Fruit fly (Drosophila melanogaster): ENCODE measurements around the gene Bgb.

Gene Bgb

dm6 chr3L:1591692-1592371 lies 47.7 kb upstream of the Bgb start (continued):
- TF ChIP-seq Eip75B (GFP tag; optimal IDR thresholded peaks at IDR 0.05) (peak; percentile 78), cyc (GFP tag; optimal IDR thresholded peaks at IDR 0.05) (peak; percentile 51), fd85E (GFP tag; optimal IDR thresholded peaks at IDR 0.05) (peak; percentile 57), spab (GFP tag; optimal IDR thresholded peaks at IDR 0.05) (peak; percentile 81), CG8632 (GFP tag; optimal IDR thresholded peaks at IDR 0.05) (peak; percentile 85), Blimp-1 (GFP tag; optimal IDR thresholded peaks at IDR 0.05) (peak; percentile 74), Hr4 (GFP tag; optimal IDR thresholded peaks at IDR 0.05) (no peak), CG11294 (GFP tag; IDR thresholded peaks at IDR 0.05) (no peak), CG15336 (GFP tag; IDR thresholded peaks at IDR 0.05) (0 out of 2 replicates have a peak, but pooled peaks have one; percentile 19), CG6808 (GFP tag; optimal IDR thresholded peaks at IDR 0.05) (peak; percentile 82), CG3919 (GFP tag; optimal IDR thresholded peaks at IDR 0.05) (peak; percentile 83), OdsH (GFP tag; optimal IDR thresholded peaks at IDR 0.05) (peak; percentile 70), esn (GFP tag; optimal IDR thresholded peaks at IDR 0.05) (peak; percentile 90), achi (GFP tag; optimal IDR thresholded peaks at IDR 0.05) (peak; percentile 68), Sox14 (GFP tag; optimal IDR thresholded peaks at IDR 0.05) (peak; percentile 50)

- TF ChIP-seq spab (GFP tag; optimal IDR thresholded peaks at IDR 0.05), result no peak
- TF ChIP-seq ss (GFP tag; optimal IDR thresholded peaks at IDR 0.05), result peak; percentile 34 to 45
- TF ChIP-seq CG6808 (GFP tag; optimal IDR thresholded peaks at IDR 0.05), result peak; percentile 32
- no peak for TF ChIP-seq fd85E (GFP tag; optimal IDR thresholded peaks at IDR 0.05)
- TF ChIP-seq CG6854 (GFP tag; optimal IDR thresholded peaks at IDR 0.05), result peak; percentile 26
- TF ChIP-seq Smox (GFP tag; optimal IDR thresholded peaks at IDR 0.05), result no peak
- TF ChIP-seq Lpt (GFP tag; optimal IDR thresholded peaks at IDR 0.05), result peak; percentile 20
- no peak for TF ChIP-seq CG11762 (GFP tag; optimal IDR thresholded peaks at IDR 0.05; ENCODE audit: insufficient read depth)
- no peak for TF ChIP-seq CG10669 (GFP tag; optimal IDR thresholded peaks at IDR 0.05)
- TF ChIP-seq CG1621 (tag; optimal IDR thresholded peaks at IDR 0.05), result no peak
- no peak for TF ChIP-seq fkh (GFP tag; optimal IDR thresholded peaks at IDR 0.05)
- peak; percentile 75 for TF ChIP-seq svp (GFP tag)
- TF ChIP-seq Eip78C (GFP tag), result peak; percentile 76
- TF ChIP-seq CG15336 (GFP tag; IDR thresholded peaks at IDR 0.05), result 0 out of 2 replicates have a peak, but pooled peaks have one; percentile 21
- peak; percentile 7 for TF ChIP-seq net (GFP tag; optimal IDR thresholded peaks at IDR 0.05)
- no peak for TF ChIP-seq CG16779 (tag; optimal IDR thresholded peaks at IDR 0.05)
- TF ChIP-seq Blimp-1 (GFP tag; optimal IDR thresholded peaks at IDR 0.05), result peak; percentile 91
- no peak for TF ChIP-seq CG32006 (GFP tag; optimal IDR thresholded peaks at IDR 0.05)
- TF ChIP-seq CG3919 (GFP tag; optimal IDR thresholded peaks at IDR 0.05), result no peak
- no peak for TF ChIP-seq Hr4 (GFP tag; optimal IDR thresholded peaks at IDR 0.05)
- no peak for TF ChIP-seq CG3032 (tag; optimal IDR thresholded peaks at IDR 0.05)
- no peak for TF ChIP-seq achi (GFP tag; optimal IDR thresholded peaks at IDR 0.05)
- TF ChIP-seq CG6276 (GFP tag; optimal IDR thresholded peaks at IDR 0.05), result peak; percentile 42
- peak; percentile 6 for TF ChIP-seq Sox102F (GFP tag; optimal IDR thresholded peaks at IDR 0.05)
- TF ChIP-seq Hr38 (GFP tag; optimal IDR thresholded peaks at IDR 0.05), result no peak
- peak; percentile 36 for TF ChIP-seq dsx (GFP tag; optimal IDR thresholded peaks at IDR 0.05; ENCODE audit: poor library complexity, severe bottlenecking)
- TF ChIP-seq Hr39 (GFP tag; optimal IDR thresholded peaks at IDR 0.05), result no peak
- TF ChIP-seq vri (GFP tag; optimal IDR thresholded peaks at IDR 0.05), result no peak
- TF ChIP-seq Sox14 (GFP tag; optimal IDR thresholded peaks at IDR 0.05), result peak; percentile 31
- TF ChIP-seq CG6163 (GFP tag; IDR thresholded peaks at IDR 0.05), result peak; percentile 79
- TF ChIP-seq CG31627 (GFP tag; optimal IDR thresholded peaks at IDR 0.05), result no peak
Measured at dm6 chr3L:1592822-1593452, 46.6 kb upstream of the Bgb start.

All from whole organism, prepupa.